Worm (Caenorhabditis elegans) whole organism, late embryonic: ENCODE data around the gene C54F6.20.

ENCODE experiments used
- ceh-6 ChIP-seq: fragments of 200-800 bp; sonication (Bioruptor generic); optimal IDR thresholded peaks from 2 replicates; lab custom pipeline; 2018; ENCODE audit warnings: mild to moderate bottlenecking, missing genetic modification characterization, missing compliant biosample characterization
- dmd-4 ChIP-seq: sonication (generic microtip); optimal IDR thresholded peaks from 2 replicates; lab custom pipeline; 2016; ENCODE audit warnings: borderline replicate concordance, missing genetic modification characterization, missing compliant biosample characterization
- nhr-11 ChIP-seq: fragments of 150-350 bp; optimal IDR thresholded peaks from 2 replicates; lab custom pipeline; 2014; ENCODE audit warnings: missing biosample characterization, missing genetic modification characterization
- odd-2 ChIP-seq: sonication (generic microtip); optimal IDR thresholded peaks from 2 replicates; lab custom pipeline; 2017; ENCODE audit warnings: antibody characterized with exemption, mild to moderate bottlenecking, missing genetic modification characterization, missing compliant biosample characterization
- rnt-1 ChIP-seq: sonication (generic microtip); optimal IDR thresholded peaks from 2 replicates; lab custom pipeline; 2016; ENCODE audit warnings: missing genetic modification characterization, missing compliant biosample characterization
- sox-2 ChIP-seq: fragments of 200-800 bp; sonication (Bioruptor generic); IDR thresholded peaks from 2 replicates; pipeline ENCODE4 v1.3.6; 2022; ENCODE audit warnings: missing genetic modification reagents, missing genetic modification characterization, missing compliant biosample characterization

ce11 chrV:7538018-7538417, 13.5 kb downstream of the C54F6.20 start, which contains the start of gene C54F6.12:
- TF ChIP-seq nhr-11 (tag; lab: Kevin White, UChicago) (no peak), odd-2 (tag; lab: Kevin White, UChicago) (no peak), dmd-4 (no peak), rnt-1 (no peak), sox-2 (GFP tag; lab: Robert Waterston, UW) (no peak), ceh-6 (no peak)
